Worm (Caenorhabditis elegans): ENCODE data around the gene Y37H2A.1.
A peak's percentile ranks its signal among the peaks of the same experiment; 100 is the strongest.

Gene Y37H2A.1

ce11 chrV:18079163-18079562, 28.9 kb upstream of the Y37H2A.1 start (continued):
- TF ChIP-seq F26F4.8 (GFP tag; conservative IDR thresholded peaks at IDR 0.05), result no peak
- TF ChIP-seq set-16 (GFP tag; IDR thresholded peaks at IDR 0.05), result 0 out of 2 replicates have a peak, but pooled peaks have one; percentile 7
- peak; percentile 88 for TF ChIP-seq hlh-30 (tag; optimal IDR thresholded peaks at IDR 0.05; ENCODE audit: insufficient read depth)
- peak; percentile 31; the same call in 1 of the 2 replicates for TF ChIP-seq pha-4 (GFP tag; IDR thresholded peaks at IDR 0.05)
- peak; percentile 68 for TF ChIP-seq pha-4 (tag; optimal IDR thresholded peaks at IDR 0.05)
- peak; percentile 98 for TF ChIP-seq aha-1 (tag)
- TF ChIP-seq ces-1 (GFP tag; optimal IDR thresholded peaks at IDR 0.05), result no peak
- TF ChIP-seq ceh-28 (tag; optimal IDR thresholded peaks at IDR 0.05), result peak; percentile 71
- peak; percentile 16 for TF ChIP-seq nhr-77 (tag; optimal IDR thresholded peaks at IDR 0.05)
- TF ChIP-seq nhr-41 (GFP tag; IDR thresholded peaks at IDR 0.05), result no peak
- 0 out of 2 replicates have a peak, but pooled peaks have one; percentile 28 for TF ChIP-seq madf-9 (GFP tag; conservative IDR thresholded peaks at IDR 0.05)
- TF ChIP-seq T26A8.4 (GFP tag; IDR thresholded peaks at IDR 0.05), result peak; percentile 59
- TF ChIP-seq tag-97 (GFP tag; IDR thresholded peaks at IDR 0.05), result no peak
- TF ChIP-seq nhr-102 (tag; optimal IDR thresholded peaks at IDR 0.05), result peak; percentile 2

ce11 chrV:18081857-18082256, 26.2 kb upstream of the Y37H2A.1 start, which contains the start of gene nova-1:
TSS of gene nova-1 (minus strand) at chrV:18081957.
- TF ChIP-seq F10B5.3 (tag; optimal IDR thresholded peaks at IDR 0.05), result no peak
- no peak for TF ChIP-seq mdl-1 (tag; optimal IDR thresholded peaks at IDR 0.05)
- no peak for TF ChIP-seq unc-62 (GFP tag; optimal IDR thresholded peaks at IDR 0.05 in 1 of 2)
- no peak for TF ChIP-seq unc-62 (tag; optimal IDR thresholded peaks at IDR 0.05)
- TF ChIP-seq dmd-6 (GFP tag; IDR thresholded peaks at IDR 0.05), result no peak
- no peak for TF ChIP-seq saeg-2 (GFP tag; IDR thresholded peaks at IDR 0.05)
- no peak for TF ChIP-seq spr-1 (tag; optimal IDR thresholded peaks at IDR 0.05)
- no peak for TF ChIP-seq pha-4 (GFP tag; IDR thresholded peaks at IDR 0.05)
- no peak for TF ChIP-seq pha-4 (tag; optimal IDR thresholded peaks at IDR 0.05)
- no peak for TF ChIP-seq zip-2 (tag; optimal IDR thresholded peaks at IDR 0.05)
- TF ChIP-seq hlh-11 (tag; optimal IDR thresholded peaks at IDR 0.05), result no peak
- TF ChIP-seq lin-13 (GFP tag; optimal IDR thresholded peaks at IDR 0.05), result no peak
- no peak for TF ChIP-seq lsy-2 (tag; optimal IDR thresholded peaks at IDR 0.05)
- no peak for TF ChIP-seq ztf-7 (tag; optimal IDR thresholded peaks at IDR 0.05)
- no peak for TF ChIP-seq duxl-1 (tag; optimal IDR thresholded peaks at IDR 0.05; ENCODE audit: poor library complexity)
- no peak for TF ChIP-seq arid-1 (GFP tag; conservative IDR thresholded peaks at IDR 0.05)
- no peak for TF ChIP-seq mep-1 (tag; optimal IDR thresholded peaks at IDR 0.05)
- no peak for TF ChIP-seq pqm-1 (tag; optimal IDR thresholded peaks at IDR 0.05)
- TF ChIP-seq daf-12 (tag; optimal IDR thresholded peaks at IDR 0.05), result no peak
- TF ChIP-seq jun-1 (tag; optimal IDR thresholded peaks at IDR 0.05), result no peak
- TF ChIP-seq nhr-48 (tag; optimal IDR thresholded peaks at IDR 0.05), result no peak
- no peak for TF ChIP-seq nhr-102 (tag; optimal IDR thresholded peaks at IDR 0.05)

ce11 chrV:18085150-18085833, 22.8 kb upstream of the Y37H2A.1 start, which contains the start of gene fbxa-106:
TSS of gene fbxa-106 (minus strand) at chrV:18085200.
- TF ChIP-seq ctbp-1 (GFP tag; IDR thresholded peaks at IDR 0.05) (0 out of 2 replicates have a peak, but pooled peaks have one; percentile 37), zip-11 (GFP tag; IDR thresholded peaks at IDR 0.05) (no peak), arid-1 (GFP tag; conservative IDR thresholded peaks at IDR 0.05) (0 out of 2 replicates have a peak, but pooled peaks have one; percentile 32), T26A8.4 (GFP tag; IDR thresholded peaks at IDR 0.05) (no peak), daf-16 (GFP tag; optimal IDR thresholded peaks at IDR 0.05) (no peak), daf-16 (tag; optimal IDR thresholded peaks at IDR 0.05) (no peak), lir-3 (tag; optimal IDR thresholded peaks at IDR 0.05) (no peak), ces-1 (GFP tag; optimal IDR thresholded peaks at IDR 0.05) (no peak), unc-130 (GFP tag; optimal IDR thresholded peaks at IDR 0.05) (peak; percentile 13), nhr-41 (GFP tag; IDR thresholded peaks at IDR 0.05) (no peak), php-3 (GFP tag; IDR thresholded peaks at IDR 0.05) (no peak), dmd-8 (GFP tag; IDR thresholded peaks at IDR 0.05) (0 out of 2 replicates have a peak, but pooled peaks have one; percentile 20), lin-38 (GFP tag; IDR thresholded peaks at IDR 0.05) (peak; percentile 75), F49E8.2 (tag; optimal IDR thresholded peaks at IDR 0.05; ENCODE audit: borderline replicate concordance) (peak; percentile 72)
